Fruit fly (Drosophila melanogaster) whole organism: ENCODE measurements around the gene CG5068.
A peak's percentile ranks its signal among the peaks of the same experiment; 100 is the strongest.

Experiments
- CG8478 ChIP-seq: fragments of >200 bp; optimal IDR thresholded peaks from 2 replicates; lab custom pipeline; 2018; ENCODE audit warnings: inconsistent platforms
- Dll ChIP-seq: fragments of >200 bp; optimal IDR thresholded peaks from 2 replicates; lab custom pipeline; 2017
- EcR ChIP-seq, 2 experiments: fragments of >200 bp; optimal IDR thresholded peaks; 2 replicates each; lab custom pipeline; 2017; ENCODE audit warnings: missing biosample characterization in 2 of 2, missing genetic modification characterization in 2 of 2, missing genetic modification reagents in 2 of 2
- pan ChIP-seq: fragments of >200 bp; optimal IDR thresholded peaks from 2 replicates; lab custom pipeline; 2017
- psq ChIP-seq: fragments of >200 bp; optimal IDR thresholded peaks from 2 replicates; lab custom pipeline; 2017
- usp ChIP-seq: fragments of >200 bp; optimal IDR thresholded peaks from 2 replicates; lab custom pipeline; 2017; ENCODE audit warnings: missing biosample characterization, missing genetic modification characterization, mixed read lengths

The CG5068 gene

dm6 chr3L:8986582-8986981, at the start of gene CG5068:
Gene CG5068 (plus strand): TSS chr3L:8986710.
- TF ChIP-seq EcR (GFP tag; optimal IDR thresholded peaks at IDR 0.05; lab: Kevin White, UChicago) = no peak

- TF ChIP-seq Dll (lab: Kevin White, UChicago) (no peak), pan (lab: Kevin White, UChicago) (no peak), CG8478 (lab: Kevin White, UChicago) (no peak), EcR (GFP tag; optimal IDR thresholded peaks at IDR 0.05; lab: Kevin White, UChicago) (no peak), usp (no peak), psq (no peak)
These were observed 46.9 kb upstream of the CG5068 start for dm6 chr3L:8939654-8940053.

dm6 chr3L:8947848-8948494, 38.5 kb upstream of the CG5068 start:
- TF ChIP-seq pan (lab: Kevin White, UChicago) (no peak), CG8478 (lab: Kevin White, UChicago) (no peak), usp (no peak), Dll (lab: Kevin White, UChicago) (no peak), EcR (GFP tag; optimal IDR thresholded peaks at IDR 0.05; lab: Kevin White, UChicago) (no peak), psq (no peak)

dm6 chr3L:8949823-8950222, 36.7 kb upstream of the CG5068 start:
- TF ChIP-seq CG8478 (lab: Kevin White, UChicago) = no peak

- TF ChIP-seq CG8478 (lab: Kevin White, UChicago) (no peak), psq (no peak), usp (no peak), EcR (GFP tag; optimal IDR thresholded peaks at IDR 0.05; lab: Kevin White, UChicago) (no peak), pan (lab: Kevin White, UChicago) (no peak), Dll (lab: Kevin White, UChicago) (no peak)
These were observed 35.6 kb upstream of the CG5068 start for dm6 chr3L:8950955-8951354.

DNA sequence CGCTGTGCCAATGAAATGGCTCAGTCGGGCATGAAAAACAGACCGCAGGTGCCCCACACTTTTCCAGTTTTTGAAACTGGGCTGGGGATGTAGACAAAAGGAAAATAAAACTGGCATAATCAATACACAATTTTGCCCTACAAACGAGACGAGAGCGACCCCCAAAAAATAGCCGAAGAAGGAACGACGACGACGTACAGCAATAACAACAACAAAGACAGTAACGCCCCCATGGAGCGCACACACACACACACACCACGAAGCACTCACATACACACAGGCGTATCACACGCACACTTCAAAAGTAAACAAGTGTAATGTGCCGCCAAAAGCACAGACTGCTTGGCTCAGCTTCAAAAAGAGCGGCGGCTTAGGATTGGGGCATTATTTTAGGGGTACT, 35.0 kb upstream of the CG5068 start:
- TF ChIP-seq CG8478 (lab: Kevin White, UChicago) (no peak), psq (no peak), usp (no peak), Dll (lab: Kevin White, UChicago) (no peak), EcR (GFP tag; optimal IDR thresholded peaks at IDR 0.05; lab: Kevin White, UChicago) (no peak), pan (lab: Kevin White, UChicago) (no peak)

DNA sequence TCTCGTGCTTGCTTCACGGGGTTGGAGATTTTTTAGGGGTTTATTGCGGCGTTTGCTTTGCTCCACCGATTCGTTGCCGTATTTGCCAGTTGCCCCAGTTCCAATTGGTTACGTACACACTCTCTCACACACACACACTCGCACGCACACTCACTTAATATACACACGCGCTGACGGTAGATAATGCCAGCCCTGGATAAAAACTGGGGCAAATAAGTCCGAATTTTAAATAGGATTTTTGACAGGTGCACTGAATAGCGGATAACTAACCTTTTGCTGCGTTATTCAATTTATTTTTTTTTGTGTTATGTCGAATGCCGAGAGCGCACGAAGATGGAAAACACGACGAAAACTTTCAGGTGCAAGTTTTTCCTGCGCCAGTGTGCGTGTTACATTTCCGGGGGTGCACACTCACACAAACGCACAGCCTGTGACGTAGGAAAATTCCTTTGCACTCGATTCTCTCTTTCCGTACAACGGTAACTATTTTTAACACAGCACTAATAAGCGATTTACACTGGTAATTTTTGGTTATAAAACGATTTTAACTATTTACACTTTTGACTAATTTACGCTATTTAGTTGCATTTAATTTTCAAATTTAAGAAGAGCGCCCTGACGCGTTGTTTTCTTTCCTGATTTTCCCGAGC, 33.8 kb upstream of the CG5068 start:
- no peak for TF ChIP-seq psq
- TF ChIP-seq EcR (GFP tag; optimal IDR thresholded peaks at IDR 0.05; lab: Kevin White, UChicago) = no peak
- TF ChIP-seq Dll (lab: Kevin White, UChicago) = no peak
- TF ChIP-seq CG8478 (lab: Kevin White, UChicago) = no peak
- TF ChIP-seq pan (lab: Kevin White, UChicago) = no peak
- no peak for TF ChIP-seq usp

- TF ChIP-seq Dll (lab: Kevin White, UChicago) (no peak), pan (lab: Kevin White, UChicago) (peak; percentile 15), psq (no peak), CG8478 (lab: Kevin White, UChicago) (no peak), usp (no peak), EcR (GFP tag; optimal IDR thresholded peaks at IDR 0.05; lab: Kevin White, UChicago) (no peak)
These were observed 33.1 kb upstream of the CG5068 start for dm6 chr3L:8953199-8953956.

DNA sequence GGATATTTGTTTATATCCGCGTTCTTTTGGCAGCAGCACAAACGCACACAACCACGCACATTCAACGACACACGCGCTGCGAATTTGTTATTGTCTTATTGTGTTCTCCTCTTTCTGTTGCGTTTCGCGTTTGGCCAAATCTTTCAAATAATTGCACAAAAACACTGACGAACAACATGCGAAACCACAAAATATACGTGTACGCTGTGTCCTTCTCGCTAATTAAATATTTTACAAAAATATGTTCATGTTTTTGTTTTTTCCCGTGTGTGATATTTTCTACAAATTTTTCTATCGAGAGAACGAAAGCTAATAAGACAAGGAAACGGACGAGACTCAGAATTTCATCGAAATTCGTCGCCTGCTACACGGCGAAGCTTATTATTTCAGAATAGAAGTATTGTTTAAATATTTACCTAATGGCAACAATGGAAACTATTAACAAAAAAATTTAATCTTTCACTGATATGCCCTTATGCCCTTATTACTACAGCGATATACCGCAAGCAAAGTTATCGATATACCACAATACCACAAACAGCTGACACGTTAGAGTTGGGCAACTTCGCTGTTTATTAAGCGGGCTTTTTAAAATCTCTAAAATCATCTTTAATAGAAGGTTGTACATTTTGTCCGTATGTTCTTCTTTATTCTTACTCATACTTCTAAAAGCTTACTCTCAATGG, 32.4 kb upstream of the CG5068 start, which contains the start of the genes CG43783 and orb2:
TSS of gene CG43783 (minus strand) at position 311 of the 686 bp plus-strand sequence.
TSS of gene orb2 (minus strand) at position 502 of the 686 bp plus-strand sequence.
- TF ChIP-seq EcR (GFP tag; optimal IDR thresholded peaks at IDR 0.05; lab: Kevin White, UChicago) (no peak), Dll (lab: Kevin White, UChicago) (no peak), CG8478 (lab: Kevin White, UChicago) (no peak), pan (lab: Kevin White, UChicago) (no peak), usp (no peak), psq (no peak)

DNA sequence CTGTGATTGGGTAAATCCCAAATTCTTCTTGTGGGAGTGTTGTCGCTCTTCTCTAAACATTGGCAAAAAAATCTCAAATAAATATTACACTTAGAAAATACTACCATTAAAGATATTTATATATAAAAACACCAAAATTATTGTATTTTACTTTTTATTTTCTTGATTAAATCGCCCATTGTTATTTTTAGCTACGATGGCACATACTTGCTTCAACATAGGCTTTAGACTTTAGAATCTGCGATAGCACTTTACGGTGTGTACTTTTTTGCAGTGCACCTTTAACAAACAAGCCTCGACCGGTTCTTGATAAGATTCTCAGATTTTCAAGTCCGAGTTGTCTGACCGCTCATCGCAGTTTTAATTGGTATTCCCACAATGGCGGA, 31.9 kb upstream of the CG5068 start, which contains the start of gene GNBP3:
TSS of gene GNBP3 (plus strand) at position 374 of the 386 bp plus-strand sequence.
- TF ChIP-seq psq (no peak), Dll (lab: Kevin White, UChicago) (no peak), usp (no peak), EcR (GFP tag; optimal IDR thresholded peaks at IDR 0.05; lab: Kevin White, UChicago) (no peak), CG8478 (lab: Kevin White, UChicago) (no peak), pan (lab: Kevin White, UChicago) (no peak)

DNA sequence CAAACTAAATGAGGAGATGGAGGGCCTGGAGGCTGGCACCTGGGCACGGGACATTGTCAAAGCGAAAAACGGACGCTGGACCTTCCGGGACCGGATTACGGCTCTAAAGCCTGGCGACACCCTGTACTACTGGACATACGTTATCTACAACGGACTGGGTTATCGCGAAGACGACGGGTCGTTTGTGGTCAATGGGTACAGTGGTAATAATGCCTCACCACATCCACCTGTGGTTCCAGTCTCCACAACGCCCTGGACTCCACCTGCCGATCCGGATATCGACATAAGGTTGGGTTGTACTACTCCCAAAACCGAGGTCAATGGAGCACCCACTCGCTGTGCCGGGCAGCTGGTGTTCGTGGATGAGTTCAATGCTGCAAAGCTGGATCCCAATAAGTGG, 31.3 kb upstream of the CG5068 start:
- TF ChIP-seq Dll (lab: Kevin White, UChicago) (peak; percentile 38), EcR (GFP tag; optimal IDR thresholded peaks at IDR 0.05; lab: Kevin White, UChicago) (no peak)

dm6 chr3L:8956669-8957068, 29.8 kb upstream of the CG5068 start, which contains the start of gene mRpL12:
Gene mRpL12 (plus strand): TSS chr3L:8956791.
- TF ChIP-seq usp (no peak), psq (no peak), EcR (GFP tag; optimal IDR thresholded peaks at IDR 0.05; lab: Kevin White, UChicago) (no peak), Dll (lab: Kevin White, UChicago) (no peak), pan (lab: Kevin White, UChicago) (no peak), CG8478 (lab: Kevin White, UChicago) (no peak)
